Fruit fly (Drosophila melanogaster): Measurements from ENCODE around the gene Cpr65Ec.
A peak's percentile ranks its signal among the peaks of the same experiment; 100 is the strongest.

The Cpr65Ec gene

DNA sequence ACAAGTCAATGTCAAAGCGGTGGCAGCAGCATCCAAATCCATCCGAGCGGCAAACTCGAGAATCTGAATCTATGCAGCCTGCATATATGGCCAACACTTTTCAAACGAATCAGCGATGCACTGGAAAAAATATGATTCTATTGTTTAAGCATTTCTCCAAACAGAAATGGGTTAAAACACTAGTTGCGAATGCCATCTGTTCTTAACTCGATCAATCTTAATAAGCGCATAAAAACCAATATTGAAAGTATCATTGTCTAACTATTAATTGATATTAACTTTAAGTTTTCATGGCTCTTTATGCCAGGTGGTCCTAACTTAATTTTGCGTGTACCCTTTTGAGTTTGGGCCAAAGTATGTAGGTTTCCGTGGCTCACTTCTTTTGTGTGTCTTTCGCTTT, 12.7 kb downstream of the Cpr65Ec start:
- TF ChIP-seq woc (GFP tag; optimal IDR thresholded peaks at IDR 0.05) (no peak), brk (GFP tag; optimal IDR thresholded peaks at IDR 0.05) (no peak), foxo (GFP tag; optimal IDR thresholded peaks at IDR 0.05) (no peak), Vsx2 (GFP tag; optimal IDR thresholded peaks at IDR 0.05; ENCODE audit: partially characterized antibody) (no peak), Hr78 (GFP tag; optimal IDR thresholded peaks at IDR 0.05) (no peak), tai (GFP tag; optimal IDR thresholded peaks at IDR 0.05) (no peak), Rel (GFP tag; optimal IDR thresholded peaks at IDR 0.05) (no peak), Rel (tag; optimal IDR thresholded peaks at IDR 0.05) (no peak), CG9705 (GFP tag; optimal IDR thresholded peaks at IDR 0.05) (no peak), GATAd (GFP tag; optimal IDR thresholded peaks at IDR 0.05) (no peak), Dfd (GFP tag; optimal IDR thresholded peaks at IDR 0.05) (no peak), Hnf4 (GFP tag; optimal IDR thresholded peaks at IDR 0.05) (no peak), usp (GFP tag; optimal IDR thresholded peaks at IDR 0.05) (no peak), CrebA (GFP tag; optimal IDR thresholded peaks at IDR 0.05; ENCODE audit: borderline replicate concordance) (no peak), jim (GFP tag; optimal IDR thresholded peaks at IDR 0.05) (no peak)

DNA sequence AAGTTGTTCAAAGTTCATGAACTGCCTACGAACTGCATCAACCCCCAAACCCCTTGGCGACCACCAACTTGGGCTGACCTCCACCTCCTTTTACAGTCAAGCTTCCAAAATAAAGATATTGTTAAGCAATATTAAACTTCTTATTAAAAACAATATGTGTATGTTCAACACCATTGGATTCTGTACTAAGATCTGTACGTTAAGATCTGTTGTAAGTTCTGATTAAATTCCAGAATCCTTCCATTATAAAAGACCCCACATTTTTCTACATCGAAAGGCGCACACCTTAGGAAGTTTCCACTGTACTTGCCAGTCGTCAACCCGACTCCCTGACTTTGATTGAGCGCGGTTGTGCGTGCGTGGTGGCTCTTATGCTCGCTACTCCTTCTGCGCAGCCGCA, 20.0 kb downstream of the Cpr65Ec start:
- TF ChIP-seq GATAd (GFP tag; optimal IDR thresholded peaks at IDR 0.05) (no peak), tai (GFP tag; optimal IDR thresholded peaks at IDR 0.05) (no peak), OdsH (GFP tag; optimal IDR thresholded peaks at IDR 0.05) (peak; percentile 27), foxo (GFP tag; optimal IDR thresholded peaks at IDR 0.05) (peak in 1 of 2 experiments; percentile 47), jim (GFP tag; optimal IDR thresholded peaks at IDR 0.05) (no peak), dmrt93B (GFP tag; optimal IDR thresholded peaks at IDR 0.05) (no peak), sage (GFP tag; optimal IDR thresholded peaks at IDR 0.05) (no peak), Vsx2 (GFP tag; optimal IDR thresholded peaks at IDR 0.05; ENCODE audit: partially characterized antibody) (no peak), dsf (GFP tag; optimal IDR thresholded peaks at IDR 0.05; ENCODE audit: borderline replicate concordance) (no peak), Hnf4 (GFP tag; optimal IDR thresholded peaks at IDR 0.05) (no peak), Hr83 (GFP tag; optimal IDR thresholded peaks at IDR 0.05; ENCODE audit: poor library complexity, severe bottlenecking) (no peak), CrebA (GFP tag; optimal IDR thresholded peaks at IDR 0.05; ENCODE audit: borderline replicate concordance) (no peak), ey (GFP tag; optimal IDR thresholded peaks at IDR 0.05) (peak; percentile 39), br (GFP tag; optimal IDR thresholded peaks at IDR 0.05) (peak; percentile 35), h (GFP tag; optimal IDR thresholded peaks at IDR 0.05) (peak; percentile 47), Myc (optimal IDR thresholded peaks at IDR 0.05) (no peak), Sp1 (GFP tag; optimal IDR thresholded peaks at IDR 0.05) (peak; percentile 37), dl (GFP tag; optimal IDR thresholded peaks at IDR 0.05; ENCODE audit: insufficient read depth in 1 of 2, partially characterized antibody in 2 of 2) (no peak), pan (optimal IDR thresholded peaks at IDR 0.05) (no peak), brk (GFP tag; optimal IDR thresholded peaks at IDR 0.05) (no peak), Jra (GFP tag; optimal IDR thresholded peaks at IDR 0.05) (no peak), psq (GFP tag; optimal IDR thresholded peaks at IDR 0.05) (no peak), Abd-B (GFP tag; optimal IDR thresholded peaks at IDR 0.05) (no peak), usp (GFP tag; optimal IDR thresholded peaks at IDR 0.05) (no peak), woc (GFP tag; optimal IDR thresholded peaks at IDR 0.05) (peak; percentile 43), Dif (GFP tag; optimal IDR thresholded peaks at IDR 0.05; ENCODE audit: partially characterized antibody) (no peak), CG32264 (GFP tag; optimal IDR thresholded peaks at IDR 0.05) (no peak), HLH106 (tag; optimal IDR thresholded peaks at IDR 0.05) (peak; percentile 57), N (GFP tag; optimal IDR thresholded peaks at IDR 0.05) (no peak), Dfd (GFP tag; optimal IDR thresholded peaks at IDR 0.05) (no peak), Hr78 (GFP tag; optimal IDR thresholded peaks at IDR 0.05) (no peak), sv (GFP tag; optimal IDR thresholded peaks at IDR 0.05) (no peak), fru (GFP tag; optimal IDR thresholded peaks at IDR 0.05) (peak; percentile 70), Rel (GFP tag; optimal IDR thresholded peaks at IDR 0.05) (no peak), Rel (tag; optimal IDR thresholded peaks at IDR 0.05) (no peak), CG9705 (GFP tag; optimal IDR thresholded peaks at IDR 0.05) (no peak), rgr (GFP tag; optimal IDR thresholded peaks at IDR 0.05) (peak; percentile 18), lola (GFP tag; optimal IDR thresholded peaks at IDR 0.05) (no peak), Mio (GFP tag; optimal IDR thresholded peaks at IDR 0.05) (no peak)
